Fruit fly (Drosophila melanogaster) whole organism, prepupa: ENCODE data around the gene papi.
A peak's percentile ranks its signal among the peaks of the same experiment; 100 is the strongest.

ENCODE experiments used
- Blimp-1 ChIP-seq: fragments of 200-800 bp; sonication (Bioruptor generic); optimal IDR thresholded peaks from 3 replicates; lab custom pipeline; 2017; ENCODE audit warnings: missing biosample characterization, missing genetic modification characterization, mild to moderate bottlenecking, moderate library complexity, missing genetic modification reagents
- CG10631 ChIP-seq: fragments of 200-800 bp; sonication (Bioruptor generic); optimal IDR thresholded peaks from 2 replicates; lab custom pipeline; 2016; ENCODE audit warnings: missing biosample characterization, missing genetic modification characterization
- CG10669 ChIP-seq: fragments of 200-800 bp; sonication (Bioruptor generic); optimal IDR thresholded peaks from 3 replicates; lab custom pipeline; 2018; ENCODE audit warnings: missing biosample characterization, mild to moderate bottlenecking, missing genetic modification characterization, moderate library complexity
- CG11762 ChIP-seq: fragments of 200-800 bp; sonication (Bioruptor generic); optimal IDR thresholded peaks from 3 replicates; lab custom pipeline; 2016; ENCODE audit warnings: missing biosample characterization, missing genetic modification characterization; ENCODE audit not compliant: insufficient read depth
- CG11902 ChIP-seq: fragments of 200-800 bp; sonication (Bioruptor generic); optimal IDR thresholded peaks from 3 replicates; lab custom pipeline; 2016; ENCODE audit warnings: missing biosample characterization, missing genetic modification characterization
- CG1621 ChIP-seq: fragments of 200-800 bp; sonication (Bioruptor generic); optimal IDR thresholded peaks from 3 replicates; lab custom pipeline; 2018; ENCODE audit warnings: missing biosample characterization, mild to moderate bottlenecking, missing genetic modification characterization
- CG16779 ChIP-seq: fragments of 200-800 bp; sonication (Bioruptor generic); optimal IDR thresholded peaks from 3 replicates; lab custom pipeline; 2017; ENCODE audit warnings: missing biosample characterization, mild to moderate bottlenecking, missing genetic modification characterization
- CG3032 ChIP-seq: fragments of 200-800 bp; optimal IDR thresholded peaks from 2 replicates; lab custom pipeline; 2019; ENCODE audit warnings: missing biosample characterization, mild to moderate bottlenecking, missing genetic modification characterization, moderate library complexity
- CG31627 ChIP-seq: fragments of 200-800 bp; sonication (Bioruptor generic); optimal IDR thresholded peaks from 3 replicates; lab custom pipeline; 2016; ENCODE audit warnings: missing biosample characterization, missing genetic modification characterization
- CG32006 ChIP-seq: fragments of 200-800 bp; sonication (Bioruptor generic); optimal IDR thresholded peaks from 3 replicates; lab custom pipeline; 2017; ENCODE audit warnings: missing biosample characterization, mild to moderate bottlenecking, missing genetic modification characterization
- CG3919 ChIP-seq: fragments of 200-800 bp; sonication (Bioruptor generic); optimal IDR thresholded peaks from 3 replicates; lab custom pipeline; 2016; ENCODE audit warnings: missing biosample characterization, missing genetic modification characterization
- CG6276 ChIP-seq: fragments of 200-800 bp; sonication (Bioruptor generic); optimal IDR thresholded peaks from 2 replicates; lab custom pipeline; 2017; ENCODE audit warnings: missing biosample characterization, mild to moderate bottlenecking, missing genetic modification characterization
- CG6792 ChIP-seq: fragments of 200-800 bp; sonication (Bioruptor generic); optimal IDR thresholded peaks from 3 replicates; lab custom pipeline; 2016; ENCODE audit warnings: missing biosample characterization, missing genetic modification characterization
- CG6808 ChIP-seq: fragments of 200-800 bp; sonication (Bioruptor generic); optimal IDR thresholded peaks from 3 replicates; lab custom pipeline; 2017; ENCODE audit warnings: missing biosample characterization, missing genetic modification characterization, mild to moderate bottlenecking, moderate library complexity, missing genetic modification reagents
- CG7368 ChIP-seq: fragments of 200-800 bp; sonication (Bioruptor generic); optimal IDR thresholded peaks from 3 replicates; lab custom pipeline; 2016; ENCODE audit warnings: missing biosample characterization, missing genetic modification characterization
- CG8632 ChIP-seq: fragments of 200-800 bp; sonication (Bioruptor generic); optimal IDR thresholded peaks from 3 replicates; lab custom pipeline; 2016; ENCODE audit warnings: missing biosample characterization, missing genetic modification characterization
- CG9139 ChIP-seq: fragments of 200-800 bp; sonication (Bioruptor generic); optimal IDR thresholded peaks from 3 replicates; lab custom pipeline; 2017; ENCODE audit warnings: missing biosample characterization, mild to moderate bottlenecking, missing genetic modification characterization
- Eip75B ChIP-seq: fragments of 200-800 bp; sonication (Bioruptor generic); optimal IDR thresholded peaks from 3 replicates; lab custom pipeline; 2016; ENCODE audit warnings: missing biosample characterization, missing genetic modification characterization
- Ets21C ChIP-seq: fragments of 200-800 bp; sonication (Bioruptor generic); optimal IDR thresholded peaks from 3 replicates; lab custom pipeline; 2016; ENCODE audit warnings: missing biosample characterization, missing genetic modification characterization
- Hr38 ChIP-seq: sonication (Bioruptor generic); optimal IDR thresholded peaks from 2 replicates; lab custom pipeline; 2016; ENCODE audit warnings: missing biosample characterization, missing genetic modification characterization
- Hr39 ChIP-seq: fragments of 200-800 bp; sonication (Bioruptor generic); optimal IDR thresholded peaks from 2 replicates; lab custom pipeline; 2016; ENCODE audit warnings: missing biosample characterization, missing genetic modification characterization
- Lpt ChIP-seq: fragments of 200-800 bp; sonication (Bioruptor generic); optimal IDR thresholded peaks from 3 replicates; lab custom pipeline; 2016; ENCODE audit warnings: missing biosample characterization, missing genetic modification characterization
- Met ChIP-seq: fragments of 200-800 bp; sonication (Bioruptor generic); optimal IDR thresholded peaks from 3 replicates; lab custom pipeline; 2016; ENCODE audit warnings: missing biosample characterization, missing genetic modification characterization
- Smox ChIP-seq: fragments of 200-800 bp; sonication (Bioruptor generic); optimal IDR thresholded peaks from 3 replicates; lab custom pipeline; 2016; ENCODE audit warnings: missing biosample characterization, missing genetic modification characterization
- Sox102F ChIP-seq: fragments of 200-800 bp; sonication (Bioruptor generic); optimal IDR thresholded peaks from 2 replicates; lab custom pipeline; 2016; ENCODE audit warnings: missing biosample characterization, mild to moderate bottlenecking, missing genetic modification characterization
- Sox14 ChIP-seq: fragments of 200-800 bp; sonication (Bioruptor generic); optimal IDR thresholded peaks from 3 replicates; lab custom pipeline; 2016; ENCODE audit warnings: missing biosample characterization, missing genetic modification characterization
- achi ChIP-seq: fragments of 200-800 bp; sonication (Bioruptor generic); optimal IDR thresholded peaks from 3 replicates; lab custom pipeline; 2016; ENCODE audit warnings: missing biosample characterization, missing genetic modification characterization
- dac ChIP-seq: fragments of 200-800 bp; sonication (Bioruptor generic); optimal IDR thresholded peaks from 2 replicates; lab custom pipeline; 2017; ENCODE audit warnings: missing biosample characterization, mild to moderate bottlenecking, missing genetic modification characterization
- esn ChIP-seq: fragments of 200-800 bp; sonication (Bioruptor generic); optimal IDR thresholded peaks from 2 replicates; lab custom pipeline; 2016; ENCODE audit warnings: missing biosample characterization, mild to moderate bottlenecking, missing genetic modification characterization, moderate library complexity
- fd59A ChIP-seq: fragments of 200-800 bp; sonication (Bioruptor generic); optimal IDR thresholded peaks from 2 replicates; lab custom pipeline; 2017; ENCODE audit warnings: missing biosample characterization, mild to moderate bottlenecking, missing genetic modification characterization, missing genetic modification reagents
- fd85E ChIP-seq: fragments of 200-800 bp; sonication (Bioruptor generic); optimal IDR thresholded peaks from 3 replicates; lab custom pipeline; 2016; ENCODE audit warnings: missing biosample characterization, missing genetic modification characterization
- fkh ChIP-seq: fragments of 200-800 bp; sonication (Bioruptor generic); optimal IDR thresholded peaks from 3 replicates; lab custom pipeline; 2017; ENCODE audit warnings: missing biosample characterization, mild to moderate bottlenecking, missing genetic modification characterization, moderate library complexity
- pdm3 ChIP-seq: fragments of 200-800 bp; sonication (Bioruptor generic); optimal IDR thresholded peaks from 3 replicates; lab custom pipeline; 2016; ENCODE audit warnings: missing biosample characterization, missing genetic modification characterization
- salr ChIP-seq, 2 experiments: fragments of 200-800 bp; sonication (Bioruptor generic); optimal IDR thresholded peaks; 3 replicates each; lab custom pipeline; 2016 to 2018; ENCODE audit warnings: missing biosample characterization in 2 of 2, missing genetic modification characterization in 2 of 2, mild to moderate bottlenecking in 1 of 2
- svp ChIP-seq: fragments of 200-800 bp; sonication (Bioruptor generic); peaks from one replicate; lab custom pipeline; 2016; ENCODE audit warnings: missing biosample characterization, missing genetic modification characterization

Gene papi

DNA sequence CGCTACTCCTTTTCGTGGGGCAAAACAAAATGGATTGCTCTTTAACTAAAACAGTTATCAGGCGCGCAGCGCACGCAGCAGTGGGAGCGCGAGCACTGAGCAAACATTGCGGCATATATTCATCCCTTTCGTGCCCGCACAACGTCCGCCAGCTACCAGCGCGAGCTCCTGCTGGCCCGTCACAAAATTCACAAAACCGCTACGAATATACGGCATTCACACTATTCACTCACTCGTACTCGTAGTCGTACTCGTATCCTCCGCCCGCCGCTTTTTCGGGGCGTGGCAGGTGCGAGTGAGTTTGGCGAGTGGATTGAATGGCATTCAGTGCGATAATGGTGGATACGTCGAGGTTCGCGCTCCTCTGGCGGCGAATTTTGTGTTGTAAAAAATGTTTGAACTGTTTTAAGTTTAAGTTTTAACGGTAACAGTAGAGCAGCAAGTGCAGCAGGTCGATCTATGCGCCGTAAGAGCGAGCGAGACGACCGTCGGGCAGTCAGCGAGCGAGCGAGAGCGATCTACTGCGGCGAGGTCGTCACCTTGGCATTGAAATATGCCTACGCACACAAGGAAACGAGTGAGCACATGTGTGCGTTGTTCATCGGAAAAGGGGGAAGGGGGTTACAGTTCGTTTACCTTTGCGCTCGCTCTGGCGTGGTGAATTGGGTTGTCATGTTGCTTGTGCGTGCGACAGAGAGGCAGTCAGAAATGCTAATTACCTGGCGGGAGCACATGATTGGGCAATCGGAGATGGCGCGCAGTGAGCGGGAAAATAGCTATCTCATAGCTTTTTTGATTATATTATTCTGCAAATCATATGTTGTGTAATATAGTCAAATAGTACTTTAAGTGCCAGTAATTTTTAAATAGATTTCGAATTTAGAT lies 23.7 kb upstream of the papi start (continued):
- peak; percentile 69 for TF ChIP-seq pdm3 (GFP tag; lab: Kevin White, UChicago)
- peak; percentile 65 for TF ChIP-seq CG31627 (GFP tag; lab: Kevin White, UChicago)
- peak; percentile 55 for TF ChIP-seq CG6808 (GFP tag; lab: Kevin White, UChicago)
- TF ChIP-seq Hr38 (GFP tag; lab: Kevin White, UChicago), result no peak
- peak; percentile 34 for TF ChIP-seq dac (GFP tag; lab: Kevin White, UChicago)
- TF ChIP-seq Hr39 (GFP tag; lab: Kevin White, UChicago), result peak; percentile 77
- peak; percentile 32 for TF ChIP-seq CG3919 (GFP tag; lab: Kevin White, UChicago)
- peak; percentile 43 for TF ChIP-seq Sox102F (GFP tag; lab: Kevin White, UChicago)
- TF ChIP-seq Met (GFP tag; lab: Kevin White, UChicago), result peak; percentile 74
- peak; percentile 23 for TF ChIP-seq CG6792
- no peak for TF ChIP-seq CG11902 (GFP tag; lab: Kevin White, UChicago)
- peak; percentile 67 for TF ChIP-seq CG9139 (GFP tag; lab: Kevin White, UChicago)
- TF ChIP-seq fd59A, result peak; percentile 0
- peak; percentile 52 for TF ChIP-seq Ets21C (GFP tag; lab: Kevin White, UChicago)
- TF ChIP-seq Blimp-1 (GFP tag; lab: Kevin White, UChicago), result peak; percentile 21
- peak; percentile 63 for TF ChIP-seq Smox (GFP tag; lab: Kevin White, UChicago)
- TF ChIP-seq CG16779 (tag; lab: Kevin White, UChicago), result peak; percentile 65
- TF ChIP-seq CG10669 (GFP tag; lab: Kevin White, UChicago), result peak; percentile 9
- TF ChIP-seq CG6276, result peak; percentile 21
- TF ChIP-seq CG11762, result peak; percentile 30

DNA sequence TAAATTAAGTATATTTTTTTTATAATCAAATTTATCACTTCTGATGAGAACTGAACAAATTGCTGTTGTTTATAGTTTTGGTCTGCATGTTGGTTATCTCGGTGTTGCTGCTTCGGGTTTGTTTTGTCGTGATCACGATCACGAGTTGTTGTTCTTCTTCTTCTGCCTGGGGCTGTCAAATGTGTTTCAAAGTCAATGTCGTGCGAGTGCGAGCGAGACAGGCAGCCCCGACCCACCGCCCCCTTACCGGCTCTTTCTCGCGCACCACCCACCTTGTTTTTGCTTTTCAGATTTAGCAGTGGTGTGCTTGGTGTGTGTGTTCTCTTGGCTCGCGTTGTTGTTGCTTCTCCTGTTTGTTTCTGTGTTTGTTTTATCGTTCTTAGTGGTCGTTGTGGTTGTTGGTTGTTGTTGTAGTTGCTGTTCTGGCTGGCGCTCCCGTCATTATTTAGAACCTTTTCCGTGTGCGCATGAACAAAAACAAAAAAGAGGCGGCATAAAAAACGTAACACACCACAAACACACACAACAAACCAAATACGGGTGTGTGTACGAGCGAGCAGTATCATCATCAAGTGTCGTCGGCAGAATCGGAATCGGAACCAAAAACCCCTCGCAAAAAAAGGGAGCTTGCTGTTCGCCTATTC lies 23.0 kb upstream of the papi start, which contains the start of gene COX7AL2:
Gene COX7AL2 (minus strand): TSS at position 438 of the 644 bp plus-strand sequence.
- TF ChIP-seq Eip75B (GFP tag; lab: Kevin White, UChicago), result no peak
- TF ChIP-seq Sox14 (GFP tag; lab: Kevin White, UChicago), result no peak
- no peak for TF ChIP-seq fd85E
- TF ChIP-seq CG6276, result peak; percentile 48
- no peak for TF ChIP-seq CG3032 (tag; lab: Kevin White, UChicago)
- no peak for TF ChIP-seq svp (GFP tag; lab: Kevin White, UChicago)
- peak; percentile 26 for TF ChIP-seq CG10631
- TF ChIP-seq fkh, result peak; percentile 61
- peak in 1 of 2 experiments; percentile 36 for TF ChIP-seq salr (GFP tag; optimal IDR thresholded peaks at IDR 0.05; lab: Kevin White, UChicago)
- TF ChIP-seq CG6808 (GFP tag; lab: Kevin White, UChicago), result no peak
- peak; percentile 33 for TF ChIP-seq CG8632 (GFP tag; lab: Kevin White, UChicago)
- TF ChIP-seq Lpt (GFP tag; lab: Kevin White, UChicago), result no peak
- TF ChIP-seq Hr38 (GFP tag; lab: Kevin White, UChicago), result no peak
- TF ChIP-seq esn (GFP tag; lab: Kevin White, UChicago), result no peak
- TF ChIP-seq achi (GFP tag; lab: Kevin White, UChicago), result peak; percentile 22
- TF ChIP-seq CG3919 (GFP tag; lab: Kevin White, UChicago), result no peak
- no peak for TF ChIP-seq CG7368 (GFP tag; lab: Kevin White, UChicago)
- TF ChIP-seq CG32006 (GFP tag; lab: Kevin White, UChicago), result peak; percentile 3
- peak; percentile 10 for TF ChIP-seq fd59A

DNA sequence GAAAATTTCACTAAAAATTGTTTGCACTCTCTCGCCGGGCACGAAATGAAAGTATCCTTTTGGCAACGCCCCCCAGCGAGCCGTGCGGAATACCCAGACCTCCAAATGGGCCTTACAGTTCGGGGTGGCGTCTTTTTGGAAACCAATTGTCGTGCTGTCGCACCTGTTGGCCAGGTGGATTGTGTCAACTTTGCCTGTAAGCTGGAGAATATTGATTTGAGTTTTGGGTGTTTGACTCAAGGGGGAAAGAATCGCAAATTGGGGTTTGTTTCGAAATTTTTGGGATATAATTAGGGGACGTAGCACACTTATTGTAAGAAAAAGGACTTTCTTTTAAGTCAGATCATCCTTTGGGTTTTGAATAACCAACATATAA lies 22.4 kb upstream of the papi start:
- no peak for TF ChIP-seq CG1621 (tag; lab: Kevin White, UChicago)
- TF ChIP-seq esn (GFP tag; lab: Kevin White, UChicago), result peak; percentile 3
